Worm (Caenorhabditis elegans): ENCODE measurements around the gene dos-3.

- TF ChIP-seq him-1 (tag; optimal IDR thresholded peaks at IDR 0.05) (no peak), W03F9.2 (tag; optimal IDR thresholded peaks at IDR 0.05) (no peak), dao-5 (tag; optimal IDR thresholded peaks at IDR 0.05) (no peak)
Measured at ce11 chrIII:853414-853813, 14.0 kb upstream of the dos-3 start.

Measured in whole organism, L4/young adult.